Worm (Caenorhabditis elegans) whole organism, L1 larva: Measurements from ENCODE around the gene C06H2.2.

Experiments
- C04F5.9 ChIP-seq: sonication (generic microtip); optimal IDR thresholded peaks from 2 replicates; lab custom pipeline; 2016; ENCODE audit warnings: missing genetic modification characterization, missing compliant biosample characterization
- C16A3.4 ChIP-seq: fragments of 150-350 bp; optimal IDR thresholded peaks from 2 replicates; lab custom pipeline; 2014; ENCODE audit warnings: missing biosample characterization, missing genetic modification characterization
- C34B4.2 ChIP-seq: sonication (generic microtip); optimal IDR thresholded peaks from 2 replicates; lab custom pipeline; 2017; ENCODE audit warnings: mild to moderate bottlenecking, missing genetic modification characterization, missing compliant biosample characterization
- aha-1 ChIP-seq: fragments of 150-350 bp; optimal IDR thresholded peaks from 2 replicates; lab custom pipeline; 2014; ENCODE audit warnings: missing biosample characterization, missing genetic modification characterization
- blmp-1 ChIP-seq: fragments of 150-350 bp; optimal IDR thresholded peaks from 2 replicates; lab custom pipeline; 2014; ENCODE audit warnings: missing biosample characterization, missing genetic modification characterization
- ceh-82 ChIP-seq, 3 experiments: fragments of 150-350 bp in 1 of 3; sonication (generic microtip) in 2 of 3; optimal IDR thresholded peaks; 2 replicates each; lab custom pipeline; 2014 to 2017; ENCODE audit warnings: missing biosample characterization in 3 of 3, missing genetic modification characterization in 3 of 3
- ceh-88 ChIP-seq: fragments of 200-800 bp; sonication (Bioruptor generic); IDR thresholded peaks from 2 replicates; pipeline ENCODE4 v1.3.6; 2022; ENCODE audit warnings: missing genetic modification characterization, missing compliant biosample characterization
- ceh-90 ChIP-seq: sonication (generic microtip); optimal IDR thresholded peaks from 2 replicates; lab custom pipeline; 2016; ENCODE audit warnings: missing genetic modification characterization, missing compliant biosample characterization
- dsc-1 ChIP-seq: sonication (generic microtip); optimal IDR thresholded peaks from 2 replicates; lab custom pipeline; 2016; ENCODE audit warnings: mild to moderate bottlenecking, missing genetic modification characterization, missing compliant biosample characterization
- efl-1 ChIP-seq, 4 experiments: fragments of 150-350 bp; optimal IDR thresholded peaks in 3 of 4; peaks in 1 of 4; 1 replicate in 1 of 4; 2 replicates in 3 of 4; lab custom pipeline; 2014; ENCODE audit warnings: missing biosample characterization in 2 of 4, missing genetic modification characterization in 2 of 4, missing genetic modification reagents in 2 of 4
- egl-13 ChIP-seq: sonication (generic microtip); optimal IDR thresholded peaks from 2 replicates; lab custom pipeline; 2016; ENCODE audit warnings: missing genotype, missing genetic modification reagents, missing genetic modification characterization, missing compliant biosample characterization
- elt-3 ChIP-seq, 6 experiments: fragments of 150-350 bp in 1 of 6; sonication (generic microtip); optimal IDR thresholded peaks; 2 replicates each; lab custom pipeline; 2017 to 2018; ENCODE audit warnings: missing biosample characterization in 6 of 6, missing genetic modification characterization in 6 of 6, inconsistent platforms in 1 of 6
- ets-5 ChIP-seq: fragments of 200-800 bp; sonication (Bioruptor generic); IDR thresholded peaks from 2 replicates; pipeline ENCODE4 v1.3.6; 2022; ENCODE audit warnings: missing genetic modification characterization, missing compliant biosample characterization
- fkh-10 ChIP-seq: sonication (generic microtip); optimal IDR thresholded peaks from 2 replicates; lab custom pipeline; 2017; ENCODE audit warnings: missing biosample characterization, missing genetic modification reagents, missing genetic modification characterization
- fkh-4 ChIP-seq: sonication (generic microtip); optimal IDR thresholded peaks from 2 replicates; lab custom pipeline; 2016; ENCODE audit warnings: missing compliant biosample characterization, missing genetic modification characterization, borderline replicate concordance
- hlh-17 ChIP-seq: fragments of 200-800 bp; sonication (Bioruptor generic); optimal IDR thresholded peaks from 2 replicates; lab custom pipeline; 2018; ENCODE audit warnings: missing genetic modification characterization, mild to moderate bottlenecking, missing compliant biosample characterization, moderate library complexity, borderline replicate concordance
- hlh-4 ChIP-seq: sonication (generic microtip); optimal IDR thresholded peaks from 2 replicates; lab custom pipeline; 2016; ENCODE audit warnings: mild to moderate bottlenecking, missing genetic modification characterization, missing compliant biosample characterization
- hpl-2 ChIP-seq: fragments of 150-350 bp; optimal IDR thresholded peaks from 2 replicates; lab custom pipeline; 2014; ENCODE audit warnings: missing biosample characterization, missing genetic modification reagents, missing genetic modification characterization
- irx-1 ChIP-seq: sonication (generic microtip); optimal IDR thresholded peaks from 2 replicates; lab custom pipeline; 2016; ENCODE audit warnings: missing genetic modification characterization, missing compliant biosample characterization
- isw-1 ChIP-seq: fragments of 200-800 bp; sonication (Bioruptor generic); IDR thresholded peaks from 2 replicates; pipeline ENCODE4 v1.3.6; 2022; ENCODE audit warnings: missing genetic modification characterization, missing compliant biosample characterization
- jun-1 ChIP-seq: fragments of 150-350 bp; optimal IDR thresholded peaks from 2 replicates; lab custom pipeline; 2014; ENCODE audit warnings: missing biosample characterization, missing genetic modification reagents, missing genetic modification characterization
- lin-13 ChIP-seq: fragments of 150-350 bp; optimal IDR thresholded peaks from 2 replicates; lab custom pipeline; 2014; ENCODE audit warnings: missing biosample characterization, missing genetic modification reagents, missing genetic modification characterization
- lin-15B ChIP-seq: fragments of 150-350 bp; sonication (generic microtip); optimal IDR thresholded peaks from 3 replicates; lab custom pipeline; 2014; ENCODE audit warnings: missing biosample characterization, missing genetic modification characterization
- lin-35 ChIP-seq, 2 experiments: fragments of 150-350 bp; optimal IDR thresholded peaks; 2 replicates each; lab custom pipeline; 2014; ENCODE audit warnings: missing biosample characterization in 2 of 2, missing genetic modification characterization in 2 of 2, missing genetic modification reagents in 2 of 2
- lin-39 ChIP-seq: fragments of 150-350 bp; optimal IDR thresholded peaks from 2 replicates; lab custom pipeline; 2014; ENCODE audit warnings: missing biosample characterization, missing genetic modification reagents, missing genetic modification characterization
- mab-9 ChIP-seq: fragments of 200-800 bp; sonication (Bioruptor generic); IDR thresholded peaks from 2 replicates; pipeline ENCODE4 v1.3.6; 2022; ENCODE audit warnings: missing genetic modification reagents, missing genetic modification characterization, missing compliant biosample characterization
- mep-1 ChIP-seq: fragments of 150-350 bp; optimal IDR thresholded peaks from 2 replicates; lab custom pipeline; 2014; ENCODE audit warnings: missing biosample characterization, missing genetic modification characterization
- nhr-11 ChIP-seq: fragments of 150-350 bp; optimal IDR thresholded peaks from 2 replicates; lab custom pipeline; 2014; ENCODE audit warnings: missing biosample characterization, missing genetic modification characterization
- nhr-19 ChIP-seq: fragments of 200-800 bp; sonication (Bioruptor generic); conservative IDR thresholded peaks from 2 replicates; pipeline ENCODE4 v1.3.6; 2022; ENCODE audit warnings: missing genetic modification characterization, missing compliant biosample characterization
- nhr-20 ChIP-seq: sonication (generic microtip); optimal IDR thresholded peaks from 2 replicates; lab custom pipeline; 2016; ENCODE audit warnings: mild to moderate bottlenecking, missing genetic modification characterization, missing compliant biosample characterization
- nhr-237 ChIP-seq: fragments of 150-350 bp; optimal IDR thresholded peaks from 2 replicates; lab custom pipeline; 2014; ENCODE audit warnings: missing biosample characterization, missing genetic modification characterization
- nhr-47 ChIP-seq: sonication (generic microtip); optimal IDR thresholded peaks from 2 replicates; lab custom pipeline; 2016; ENCODE audit warnings: mild to moderate bottlenecking, missing genetic modification characterization, moderate library complexity, missing compliant biosample characterization
- nhr-71 ChIP-seq: sonication (generic microtip); optimal IDR thresholded peaks from 2 replicates; lab custom pipeline; 2016; ENCODE audit warnings: mild to moderate bottlenecking, missing genetic modification characterization, moderate library complexity, missing compliant biosample characterization
- nhr-77 ChIP-seq: fragments of 150-350 bp; optimal IDR thresholded peaks from 2 replicates; lab custom pipeline; 2014; ENCODE audit warnings: missing biosample characterization, missing genetic modification characterization
- nhr-85 ChIP-seq: sonication (generic microtip); peaks from one replicate; lab custom pipeline; 2016; ENCODE audit warnings: missing genetic modification characterization, inconsistent platforms, missing compliant biosample characterization
- pag-3 ChIP-seq: sonication (generic microtip); optimal IDR thresholded peaks from 2 replicates; lab custom pipeline; 2017; ENCODE audit warnings: missing genetic modification characterization, mild to moderate bottlenecking, missing compliant biosample characterization, antibody characterized with exemption, borderline replicate concordance; ENCODE audit not compliant: insufficient read depth
- rnt-1 ChIP-seq: sonication (generic microtip); optimal IDR thresholded peaks from 2 replicates; lab custom pipeline; 2016; ENCODE audit warnings: mild to moderate bottlenecking, missing genetic modification characterization, moderate library complexity, missing compliant biosample characterization
- skn-1 ChIP-seq: fragments of 150-350 bp; optimal IDR thresholded peaks from 2 replicates; lab custom pipeline; 2014; ENCODE audit warnings: missing biosample characterization, missing genetic modification characterization
- snu-23 ChIP-seq: sonication (generic microtip); optimal IDR thresholded peaks from 2 replicates; lab custom pipeline; 2016; ENCODE audit warnings: missing genetic modification characterization, missing compliant biosample characterization
- sup-37 ChIP-seq: fragments of 200-800 bp; sonication (Bioruptor generic); optimal IDR thresholded peaks from 2 replicates; lab custom pipeline; 2018; ENCODE audit warnings: mild to moderate bottlenecking, missing genetic modification characterization, missing compliant biosample characterization
- tbx-2 ChIP-seq: sonication (generic microtip); optimal IDR thresholded peaks from 2 replicates; lab custom pipeline; 2016; ENCODE audit warnings: missing genetic modification characterization, missing compliant biosample characterization
- unc-30 ChIP-seq: sonication (generic microtip); optimal IDR thresholded peaks from 2 replicates; lab custom pipeline; 2017; ENCODE audit warnings: missing biosample characterization, missing genetic modification characterization
- unc-86 ChIP-seq: sonication (generic microtip); optimal IDR thresholded peaks from 2 replicates; lab custom pipeline; 2016; ENCODE audit warnings: missing genetic modification characterization, missing compliant biosample characterization
- unc-98 ChIP-seq: fragments of 200-800 bp; sonication (Bioruptor generic); IDR thresholded peaks from 2 replicates; pipeline ENCODE4 v1.3.6; 2022; ENCODE audit warnings: missing genetic modification characterization, missing compliant biosample characterization
- zag-1 ChIP-seq: fragments of 150-350 bp; optimal IDR thresholded peaks from 2 replicates; lab custom pipeline; 2014; ENCODE audit warnings: missing biosample characterization, missing genetic modification characterization
- zip-4 ChIP-seq: fragments of 200-800 bp; sonication (Bioruptor generic); optimal IDR thresholded peaks from 2 replicates; lab custom pipeline; 2018; ENCODE audit warnings: mild to moderate bottlenecking, missing genetic modification characterization, moderate library complexity, missing compliant biosample characterization
- ztf-11 ChIP-seq, 2 experiments: sonication (generic microtip); optimal IDR thresholded peaks; 2 replicates each; lab custom pipeline; 2016 to 2017; ENCODE audit warnings: missing genetic modification characterization in 2 of 2, missing biosample characterization in 1 of 2, missing compliant biosample characterization in 1 of 2
- ztf-4 ChIP-seq: fragments of 150-350 bp; optimal IDR thresholded peaks from 2 replicates; lab custom pipeline; 2014; ENCODE audit warnings: missing biosample characterization, missing genetic modification characterization

Gene C06H2.2

DNA sequence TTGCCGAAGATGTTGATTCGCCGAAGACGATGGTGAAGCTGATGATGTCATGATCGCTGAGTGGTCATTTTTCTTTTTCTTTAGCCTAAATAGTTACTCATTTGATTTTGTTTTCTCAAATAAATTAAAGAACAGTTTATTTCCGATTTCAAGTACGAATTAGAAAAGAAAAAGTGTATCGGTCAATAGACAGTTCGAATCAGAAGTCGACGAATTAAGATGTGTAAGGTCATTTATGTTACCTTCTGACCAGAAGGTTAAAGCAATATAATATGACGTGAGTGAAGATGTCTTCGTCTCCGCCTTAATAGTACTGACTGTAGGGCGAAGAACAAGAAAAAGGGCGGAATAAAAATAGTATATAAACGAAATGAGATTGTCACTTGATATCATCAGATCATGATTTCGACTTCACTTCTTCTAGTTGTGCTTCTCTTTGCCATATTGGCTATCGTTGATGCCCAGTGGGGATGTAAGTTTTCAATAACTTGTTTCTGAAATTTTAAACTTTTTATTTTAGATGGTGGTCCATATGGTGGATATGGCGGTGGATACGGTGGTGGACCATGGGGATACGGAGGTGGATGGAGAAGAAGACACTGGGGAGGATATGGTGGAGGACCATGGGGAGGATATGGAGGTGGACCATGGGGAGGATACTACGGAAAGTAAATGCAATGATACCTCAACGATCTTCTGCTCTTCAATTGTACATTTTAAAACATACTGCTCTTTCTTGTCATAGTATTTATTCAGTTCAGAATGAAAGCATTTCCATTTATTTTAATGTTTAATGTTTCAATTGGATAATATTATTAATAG, 22.1 kb downstream of the C06H2.2 start, which contains the start of the genes T19C4.24 and nlp-33 (continued):
- TF ChIP-seq blmp-1 (tag; lab: Kevin White, UChicago), result peak; percentile 26
- TF ChIP-seq lin-39 (tag; lab: Kevin White, UChicago), result no peak
- TF ChIP-seq C16A3.4 (tag; lab: Kevin White, UChicago), result no peak
- no peak for TF ChIP-seq efl-1 (optimal IDR thresholded peaks at IDR 0.05; lab: Kevin White, UChicago)
- no peak for TF ChIP-seq efl-1 (GFP tag; optimal IDR thresholded peaks at IDR 0.05 in 1 of 2; lab: Kevin White, UChicago)
- no peak for TF ChIP-seq zag-1 (tag; lab: Kevin White, UChicago)
- TF ChIP-seq fkh-10 (GFP tag; lab: Kevin White, UChicago), result no peak
- TF ChIP-seq ceh-90, result no peak
- TF ChIP-seq hpl-2 (GFP tag; lab: Kevin White, UChicago), result no peak
- TF ChIP-seq lin-13, result no peak
- TF ChIP-seq hlh-17, result no peak
- TF ChIP-seq ets-5 (GFP tag; lab: Robert Waterston, UW), result no peak
- no peak for TF ChIP-seq nhr-47
- TF ChIP-seq hlh-4, result no peak
- no peak for TF ChIP-seq dsc-1 (tag; lab: Kevin White, UChicago)
- TF ChIP-seq nhr-77 (tag; lab: Kevin White, UChicago), result no peak
- peak; percentile 20 for TF ChIP-seq tbx-2 (tag; lab: Kevin White, UChicago)
- no peak for TF ChIP-seq isw-1
- TF ChIP-seq mep-1 (tag; lab: Kevin White, UChicago), result no peak
- peak; percentile 40 for TF ChIP-seq nhr-71
- TF ChIP-seq ztf-4 (tag; lab: Kevin White, UChicago), result no peak
- no peak for TF ChIP-seq unc-30 (tag; lab: Kevin White, UChicago)
- TF ChIP-seq ceh-82 (tag; optimal IDR thresholded peaks at IDR 0.05; lab: Kevin White, UChicago), result no peak
- TF ChIP-seq pag-3 (tag; lab: Kevin White, UChicago), result no peak
- TF ChIP-seq mab-9, result no peak
- no peak for TF ChIP-seq lin-15B (tag; lab: Kevin White, UChicago)
- TF ChIP-seq ceh-88 (GFP tag; lab: Robert Waterston, UW), result no peak
- no peak for TF ChIP-seq skn-1 (tag; lab: Kevin White, UChicago)
- TF ChIP-seq nhr-20 (tag; lab: Kevin White, UChicago), result peak; percentile 54
- TF ChIP-seq nhr-11 (tag; lab: Kevin White, UChicago), result no peak
- TF ChIP-seq unc-86 (tag; lab: Kevin White, UChicago), result no peak
- no peak for TF ChIP-seq C04F5.9 (tag; lab: Kevin White, UChicago)
- TF ChIP-seq unc-98 (GFP tag; lab: Robert Waterston, UW), result no peak
- TF ChIP-seq sup-37, result no peak
- TF ChIP-seq fkh-4 (tag; lab: Kevin White, UChicago), result no peak
- peak; percentile 16; the same call in 1 of the 2 replicates for TF ChIP-seq nhr-19 (GFP tag; lab: Robert Waterston, UW)
- TF ChIP-seq aha-1, result no peak
- peak in 1 of 2 experiments; percentile 19 for TF ChIP-seq lin-35 (GFP tag; optimal IDR thresholded peaks at IDR 0.05; lab: Kevin White, UChicago)
- TF ChIP-seq snu-23 (GFP tag; lab: Kevin White, UChicago), result peak; percentile 50
- TF ChIP-seq zip-4 (GFP tag; lab: Kevin White, UChicago), result no peak
- TF ChIP-seq ztf-11 (tag; optimal IDR thresholded peaks at IDR 0.05; lab: Kevin White, UChicago), result no peak
- TF ChIP-seq rnt-1 (tag; lab: Kevin White, UChicago), result no peak
- no peak for TF ChIP-seq nhr-237 (tag; lab: Kevin White, UChicago)
- no peak for TF ChIP-seq jun-1
- no peak for TF ChIP-seq irx-1 (tag; lab: Kevin White, UChicago)
- TF ChIP-seq nhr-85, result peak; percentile 89
- no peak for TF ChIP-seq egl-13 (tag; lab: Kevin White, UChicago)
- TF ChIP-seq C34B4.2 (tag; lab: Kevin White, UChicago), result no peak
- peak in 2 of 6 experiments; percentile 60 to 74 for TF ChIP-seq elt-3 (tag; optimal IDR thresholded peaks at IDR 0.05; lab: Kevin White, UChicago)
- TF ChIP-seq, all 84 proteins: peak for 14
